Worm (Caenorhabditis elegans) whole organism, young adult: Measurements from ENCODE around the gene Y46G5A.18.

Source experiments
- B0019.2 ChIP-seq: fragments of 200-800 bp; sonication (Bioruptor generic); conservative IDR thresholded peaks from 2 replicates; pipeline ENCODE4 v1.3.6; 2022; ENCODE audit warnings: missing genetic modification reagents, missing genetic modification characterization, missing compliant biosample characterization
- B0261.1 ChIP-seq: sonication (generic microtip); optimal IDR thresholded peaks from 2 replicates; lab custom pipeline; 2016; ENCODE audit warnings: mild to moderate bottlenecking, missing genetic modification characterization, moderate library complexity, missing compliant biosample characterization
- C06A6.2 ChIP-seq: fragments of 200-800 bp; sonication (Bioruptor generic); conservative IDR thresholded peaks from 2 replicates; pipeline ENCODE4 v1.3.6; 2022; ENCODE audit warnings: missing genetic modification characterization, missing compliant biosample characterization
- D2030.7 ChIP-seq: fragments of 200-800 bp; sonication (Bioruptor generic); IDR thresholded peaks from 2 replicates; pipeline ENCODE4 v1.3.6; 2022; ENCODE audit warnings: missing genetic modification reagents, missing genetic modification characterization, missing compliant biosample characterization
- F22D6.2 ChIP-seq: sonication (generic microtip); optimal IDR thresholded peaks from 2 replicates; lab custom pipeline; 2016; ENCODE audit warnings: mild to moderate bottlenecking, missing genetic modification characterization, missing compliant biosample characterization
- F33H1.4 ChIP-seq: fragments of 200-800 bp; sonication (Bioruptor generic); IDR thresholded peaks from 2 replicates; pipeline ENCODE4 v1.3.6; 2022; ENCODE audit warnings: missing genetic modification reagents, missing genetic modification characterization, missing compliant biosample characterization
- F57A8.1 ChIP-seq: fragments of 200-800 bp; sonication (Bioruptor generic); optimal IDR thresholded peaks from 2 replicates; lab custom pipeline; 2018; ENCODE audit warnings: mild to moderate bottlenecking, missing genetic modification characterization, moderate library complexity, missing compliant biosample characterization
- T07F8.4 ChIP-seq: sonication (generic microtip); optimal IDR thresholded peaks from 2 replicates; lab custom pipeline; 2016; ENCODE audit warnings: mild to moderate bottlenecking, missing genetic modification characterization, moderate library complexity, missing compliant biosample characterization
- Y53F4B.3 ChIP-seq: fragments of 200-800 bp; sonication (Bioruptor generic); IDR thresholded peaks from 2 replicates; pipeline ENCODE4 v1.3.6; 2022; ENCODE audit warnings: missing genetic modification reagents, missing genetic modification characterization, missing compliant biosample characterization
- Y79H2A.3 ChIP-seq: fragments of 200-800 bp; sonication (Bioruptor generic); conservative IDR thresholded peaks from 2 replicates; pipeline ENCODE4 v1.3.6; 2022; ENCODE audit warnings: missing genetic modification reagents, missing genetic modification characterization, missing compliant biosample characterization
- ccch-3 ChIP-seq: fragments of 200-800 bp; sonication (Bioruptor generic); optimal IDR thresholded peaks from 2 replicates; lab custom pipeline; 2018; ENCODE audit warnings: mild to moderate bottlenecking, missing genetic modification characterization, missing compliant biosample characterization
- cebp-1 ChIP-seq, 2 experiments: fragments of 200-800 bp in 1 of 2; sonication (Bioruptor generic) in 1 of 2; sonication (generic microtip) in 1 of 2; IDR thresholded peaks in 1 of 2; optimal IDR thresholded peaks in 1 of 2; 2 replicates each; pipeline versions ENCODE4 v1.3.6 to Lab custom; 2017 to 2022; ENCODE audit warnings: missing compliant biosample characterization in 2 of 2, missing genetic modification characterization in 2 of 2, mild to moderate bottlenecking in 1 of 2, missing genetic modification reagents in 1 of 2, moderate library complexity in 1 of 2
- cebp-2 ChIP-seq: fragments of 200-800 bp; sonication (Bioruptor generic); IDR thresholded peaks from 2 replicates; pipeline ENCODE4 v1.3.6; 2022; ENCODE audit warnings: missing genetic modification characterization, missing compliant biosample characterization
- ceh-91 ChIP-seq: fragments of 200-800 bp; sonication (Bioruptor generic); IDR thresholded peaks from 2 replicates; pipeline ENCODE4 v1.3.6; 2022; ENCODE audit warnings: missing genetic modification reagents, missing genetic modification characterization, missing compliant biosample characterization
- dpl-1 ChIP-seq: fragments of 150-350 bp; optimal IDR thresholded peaks from 2 replicates; lab custom pipeline; 2014; ENCODE audit warnings: missing biosample characterization, missing genetic modification reagents, missing genetic modification characterization
- egl-44 ChIP-seq: fragments of 200-800 bp; sonication (Bioruptor generic); IDR thresholded peaks from 2 replicates; pipeline ENCODE4 v1.3.6; 2022; ENCODE audit warnings: missing genetic modification reagents, missing genetic modification characterization, missing compliant biosample characterization
- egrh-3 ChIP-seq: fragments of 200-800 bp; sonication (Bioruptor generic); IDR thresholded peaks from 2 replicates; pipeline ENCODE4 v1.3.6; 2022; ENCODE audit warnings: missing genetic modification reagents, missing genetic modification characterization, missing compliant biosample characterization
- fkh-3 ChIP-seq: sonication (generic microtip); optimal IDR thresholded peaks from 2 replicates; lab custom pipeline; 2016; ENCODE audit warnings: mild to moderate bottlenecking, missing genetic modification characterization, missing compliant biosample characterization
- him-1 ChIP-seq: sonication (generic microtip); optimal IDR thresholded peaks from 2 replicates; lab custom pipeline; 2016; ENCODE audit warnings: missing genotype, missing genetic modification reagents, missing genetic modification characterization, missing compliant biosample characterization
- hlh-12 ChIP-seq: sonication (generic microtip); optimal IDR thresholded peaks from 2 replicates; lab custom pipeline; 2016; ENCODE audit warnings: missing genetic modification characterization, missing compliant biosample characterization
- hmg-1.2 ChIP-seq: fragments of 200-800 bp; sonication (Bioruptor generic); IDR thresholded peaks from 2 replicates; pipeline ENCODE4 v1.3.6; 2022; ENCODE audit warnings: missing genetic modification reagents, missing genetic modification characterization, missing compliant biosample characterization
- let-607 ChIP-seq, 2 experiments: fragments of 200-800 bp in 1 of 2; sonication (Bioruptor generic) in 1 of 2; sonication (generic microtip) in 1 of 2; optimal IDR thresholded peaks; 2 replicates each; lab custom pipeline; 2016 to 2018; ENCODE audit warnings: mild to moderate bottlenecking in 2 of 2, missing compliant biosample characterization in 2 of 2, missing genetic modification characterization in 2 of 2, moderate library complexity in 2 of 2, missing genotype in 1 of 2
- lin-26 ChIP-seq: fragments of 200-800 bp; sonication (Bioruptor generic); IDR thresholded peaks from 2 replicates; pipeline ENCODE4 v1.3.6; 2022; ENCODE audit warnings: missing genetic modification reagents, missing genetic modification characterization, missing compliant biosample characterization
- lin-54 ChIP-seq: fragments of 200-800 bp; sonication (Bioruptor generic); optimal IDR thresholded peaks from 2 replicates; lab custom pipeline; 2018; ENCODE audit warnings: mild to moderate bottlenecking, missing genetic modification characterization, missing compliant biosample characterization
- madf-10 ChIP-seq: sonication (generic microtip); optimal IDR thresholded peaks from 2 replicates; lab custom pipeline; 2016; ENCODE audit warnings: mild to moderate bottlenecking, missing genetic modification characterization, missing compliant biosample characterization
- madf-3 ChIP-seq: fragments of 200-800 bp; sonication (Bioruptor generic); IDR thresholded peaks from 2 replicates; pipeline ENCODE4 v1.3.6; 2022; ENCODE audit warnings: missing genetic modification reagents, missing genetic modification characterization, missing compliant biosample characterization
- madf-6 ChIP-seq: fragments of 200-800 bp; sonication (Bioruptor generic); IDR thresholded peaks from 2 replicates; pipeline ENCODE4 v1.3.6; 2022; ENCODE audit warnings: missing genetic modification reagents, missing genetic modification characterization, missing compliant biosample characterization
- mcd-1 ChIP-seq: fragments of 200-800 bp; sonication (Bioruptor generic); IDR thresholded peaks from 2 replicates; pipeline ENCODE4 v1.3.6; 2022; ENCODE audit warnings: missing genetic modification reagents, missing genetic modification characterization, missing compliant biosample characterization
- nfya-2 ChIP-seq: fragments of 200-800 bp; sonication (Bioruptor generic); IDR thresholded peaks from 2 replicates; pipeline ENCODE4 v1.3.6; 2022; ENCODE audit warnings: missing genetic modification reagents, missing genetic modification characterization, missing compliant biosample characterization
- nhr-120 ChIP-seq: fragments of 200-800 bp; sonication (Bioruptor generic); IDR thresholded peaks from 2 replicates; pipeline ENCODE4 v1.3.6; 2022; ENCODE audit warnings: missing genetic modification characterization, missing compliant biosample characterization
- nhr-179 ChIP-seq: sonication (generic microtip); optimal IDR thresholded peaks from 2 replicates; lab custom pipeline; 2016; ENCODE audit warnings: mild to moderate bottlenecking, missing genetic modification characterization, missing compliant biosample characterization
- pbrm-1 ChIP-seq: fragments of 200-800 bp; sonication (Bioruptor generic); IDR thresholded peaks from 2 replicates; pipeline ENCODE4 v1.3.6; 2022; ENCODE audit warnings: missing genetic modification reagents, missing genetic modification characterization, missing compliant biosample characterization
- snpc-4 ChIP-seq, 5 experiments: fragments of 150-350 bp in 1 of 5; sonication (generic microtip) in 4 of 5; optimal IDR thresholded peaks; 2 replicates each; lab custom pipeline; 2014 to 2018; ENCODE audit warnings: missing genetic modification characterization in 5 of 5, missing biosample characterization in 3 of 5, antibody characterized with exemption in 2 of 5, mild to moderate bottlenecking in 2 of 5, missing compliant biosample characterization in 2 of 5, missing genotype in 2 of 5, moderate library complexity in 2 of 5, missing genetic modification reagents in 1 of 5
- unc-62 ChIP-seq: fragments of 150-350 bp; optimal IDR thresholded peaks from 2 replicates; lab custom pipeline; 2014; ENCODE audit warnings: missing biosample characterization, missing genetic modification reagents, missing genetic modification characterization
- xnd-1 ChIP-seq: sonication (generic microtip); optimal IDR thresholded peaks from 2 replicates; lab custom pipeline; 2016; ENCODE audit warnings: missing genotype, missing genetic modification reagents, missing genetic modification characterization, missing compliant biosample characterization
- zfh-2 ChIP-seq: fragments of 200-800 bp; sonication (Bioruptor generic); conservative IDR thresholded peaks from 2 replicates; pipeline ENCODE4 v1.3.6; 2022; ENCODE audit warnings: missing genetic modification reagents, missing genetic modification characterization, missing compliant biosample characterization
- ztf-25 ChIP-seq: fragments of 200-800 bp; sonication (Bioruptor generic); IDR thresholded peaks from 2 replicates; pipeline ENCODE4 v1.3.6; 2022; ENCODE audit warnings: missing genetic modification reagents, missing genetic modification characterization, missing compliant biosample characterization
- ztf-28 ChIP-seq: fragments of 200-800 bp; sonication (Bioruptor generic); IDR thresholded peaks from 2 replicates; pipeline ENCODE4 v1.3.6; 2022; ENCODE audit warnings: missing genetic modification reagents, missing genetic modification characterization, missing compliant biosample characterization
- ztf-3 ChIP-seq: fragments of 200-800 bp; sonication (Bioruptor generic); optimal IDR thresholded peaks from 2 replicates; lab custom pipeline; 2018; ENCODE audit warnings: mild to moderate bottlenecking, missing genetic modification characterization, missing compliant biosample characterization
- ztf-6 ChIP-seq: fragments of 200-800 bp; sonication (Bioruptor generic); IDR thresholded peaks from 2 replicates; pipeline ENCODE4 v1.3.6; 2022; ENCODE audit warnings: missing genetic modification reagents, missing genetic modification characterization, missing compliant biosample characterization

Gene Y46G5A.18

ce11 chrII:12778374-12778773, 26.7 kb downstream of the Y46G5A.18 start (continued):
- TF ChIP-seq madf-6 (GFP tag; lab: Robert Waterston, UW) (peak; percentile 84), B0019.2 (0 out of 2 replicates have a peak, but pooled peaks have one; percentile 32), lin-26 (GFP tag; lab: Robert Waterston, UW) (peak; percentile 100), Y53F4B.3 (peak; percentile 55; the same call in 1 of the 2 replicates), madf-3 (GFP tag; lab: Robert Waterston, UW) (0 out of 2 replicates have a peak, but pooled peaks have one; percentile 38), Y79H2A.3 (GFP tag; lab: Robert Waterston, UW) (peak; percentile 50; the same call in 1 of the 2 replicates), him-1 (tag; lab: Kevin White, UChicago) (peak; percentile 81)

ce11 chrII:12776379-12776778, 28.7 kb downstream of the Y46G5A.18 start, which contains the start of gene Y46G5A.34:
TSS of gene Y46G5A.34 (plus strand) at chrII:12776679.
- TF ChIP-seq T07F8.4 (tag; lab: Kevin White, UChicago): no peak
- no peak for TF ChIP-seq B0261.1 (tag; lab: Kevin White, UChicago)
- TF ChIP-seq Y53F4B.3: no peak
- no peak for TF ChIP-seq lin-54 (GFP tag; lab: Kevin White, UChicago)
- no peak for TF ChIP-seq ceh-91
- TF ChIP-seq unc-62 (GFP tag; lab: Kevin White, UChicago): no peak
- TF ChIP-seq fkh-3 (tag; lab: Kevin White, UChicago): no peak
- no peak for TF ChIP-seq ztf-6 (GFP tag; lab: Robert Waterston, UW)
- TF ChIP-seq madf-10 (tag; lab: Kevin White, UChicago): no peak
- TF ChIP-seq ztf-25: no peak
- no peak for TF ChIP-seq F22D6.2 (tag; lab: Kevin White, UChicago)
- TF ChIP-seq cebp-2 (GFP tag; lab: Robert Waterston, UW): no peak
- TF ChIP-seq ztf-28 (GFP tag; lab: Robert Waterston, UW): no peak
- TF ChIP-seq egl-44 (GFP tag; lab: Robert Waterston, UW): no peak
- TF ChIP-seq hlh-12 (tag; lab: Kevin White, UChicago): no peak
- TF ChIP-seq nhr-120 (GFP tag; lab: Robert Waterston, UW): no peak

DNA sequence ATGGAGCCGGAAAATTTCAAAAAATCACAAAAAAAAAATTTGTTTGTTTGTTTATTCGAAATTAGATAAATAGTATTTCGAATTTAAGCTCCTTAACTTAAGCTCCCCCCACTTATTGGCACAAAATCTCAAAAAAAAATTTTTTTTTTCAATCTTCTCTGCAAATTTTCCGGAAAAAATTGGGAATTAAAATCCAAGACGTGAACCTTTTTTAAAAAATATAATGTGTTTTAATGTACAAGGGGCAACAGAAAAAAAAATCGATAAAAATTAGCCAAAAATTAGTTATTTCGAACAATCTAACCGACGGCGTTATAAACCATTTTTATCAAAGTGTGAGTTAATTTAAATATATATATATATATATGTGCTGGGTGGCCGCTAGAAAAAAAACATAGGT, 30.7 kb downstream of the Y46G5A.18 start, which contains the start of gene Y46G5A.14:
TSS of gene Y46G5A.14 (plus strand) at position 301 of the 400 bp plus-strand sequence.
- TF ChIP-seq cebp-1 (GFP tag; IDR thresholded peaks at IDR 0.05; lab: Robert Waterston, UW) (no peak), cebp-1 (tag; optimal IDR thresholded peaks at IDR 0.05; lab: Kevin White, UChicago) (no peak), him-1 (tag; lab: Kevin White, UChicago) (peak; percentile 25)

DNA sequence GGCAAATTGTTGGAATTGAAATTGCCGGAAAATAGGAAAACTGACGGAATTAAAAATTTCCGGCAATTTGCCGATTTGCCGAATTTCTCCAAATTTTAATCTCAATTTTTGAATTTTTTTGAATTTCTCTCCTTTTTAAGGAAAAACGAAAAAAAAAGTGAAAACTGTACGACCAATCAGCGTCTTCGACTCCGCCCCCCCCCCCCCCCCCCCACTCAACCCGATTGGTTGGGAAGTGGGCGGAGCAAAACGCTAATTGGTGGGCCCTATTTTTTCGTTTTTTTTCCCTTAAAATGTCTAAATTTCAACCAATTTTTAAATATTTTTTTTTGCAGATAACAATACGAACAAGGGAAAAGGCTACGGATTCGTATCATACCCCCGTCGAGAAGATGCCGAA, 35.1 kb downstream of the Y46G5A.18 start:
- 0 out of 2 replicates have a peak, but pooled peaks have one; percentile 38 for TF ChIP-seq mcd-1 (GFP tag; lab: Robert Waterston, UW)
- peak; percentile 72 for TF ChIP-seq zfh-2
- TF ChIP-seq D2030.7 (GFP tag; lab: Robert Waterston, UW): no peak
- no peak for TF ChIP-seq F33H1.4 (GFP tag; lab: Robert Waterston, UW)
- peak; percentile 85 for TF ChIP-seq egrh-3 (GFP tag; lab: Robert Waterston, UW)
- TF ChIP-seq, all 124 proteins: peak for 3

- TF ChIP-seq nfya-2 (GFP tag; lab: Robert Waterston, UW) (no peak), cebp-1 (GFP tag; IDR thresholded peaks at IDR 0.05; lab: Robert Waterston, UW) (no peak; the same call in 1 of the 2 replicates), cebp-1 (tag; optimal IDR thresholded peaks at IDR 0.05; lab: Kevin White, UChicago) (peak; percentile 87), nhr-179 (tag; lab: Kevin White, UChicago) (no peak), ccch-3 (GFP tag; lab: Kevin White, UChicago) (no peak), let-607 (tag; optimal IDR thresholded peaks at IDR 0.05; lab: Kevin White, UChicago) (peak in 1 of 2 experiments; percentile 36), unc-62 (GFP tag; lab: Kevin White, UChicago) (no peak), snpc-4 (GFP tag; optimal IDR thresholded peaks at IDR 0.05; lab: Kevin White, UChicago) (no peak), snpc-4 (tag; optimal IDR thresholded peaks at IDR 0.05; lab: Kevin White, UChicago) (peak in 3 of 4 experiments; percentile 42 to 74 (median 46)), pbrm-1 (GFP tag; lab: Robert Waterston, UW) (peak; percentile 35; the same call in 1 of the 2 replicates), C06A6.2 (GFP tag; lab: Robert Waterston, UW) (no peak), xnd-1 (tag; lab: Kevin White, UChicago) (no peak), dpl-1 (no peak), hmg-1.2 (peak; percentile 54), F57A8.1 (no peak), ztf-3 (GFP tag; lab: Kevin White, UChicago) (no peak)
These were observed 36.8 kb downstream of the Y46G5A.18 start, which contains the start of the genes vps-2 and tiar-2 for ce11 chrII:12768167-12768712. TSS of gene vps-2 (minus strand) at chrII:12768217. TSS of gene tiar-2 (plus strand) at chrII:12768686.
